Worm (Caenorhabditis elegans) whole organism, L4/young adult: ENCODE measurements around the gene faah-1.

ENCODE experiments used
- W03F9.2 ChIP-seq: fragments of 150-350 bp; optimal IDR thresholded peaks from 2 replicates; lab custom pipeline; 2014; ENCODE audit warnings: missing biosample characterization, missing genetic modification characterization
- dao-5 ChIP-seq: sonication (generic microtip); optimal IDR thresholded peaks from 2 replicates; lab custom pipeline; 2016; ENCODE audit warnings: missing genotype, missing genetic modification characterization, moderate library complexity, missing compliant biosample characterization
- him-1 ChIP-seq: sonication (generic microtip); optimal IDR thresholded peaks from 2 replicates; lab custom pipeline; 2016; ENCODE audit warnings: missing genotype, missing genetic modification reagents, missing genetic modification characterization, missing compliant biosample characterization

ce11 chrIV:8170264-8170663, 11.1 kb downstream of the faah-1 start:
- TF ChIP-seq dao-5 (tag; lab: Kevin White, UChicago): no peak
- TF ChIP-seq him-1 (tag; lab: Kevin White, UChicago): no peak
- TF ChIP-seq W03F9.2: no peak
